Worm (Caenorhabditis elegans) whole organism, late embryonic: ENCODE measurements around the gene rgs-2.

Source experiments
- F13H6.1 ChIP-seq: sonication (generic microtip); optimal IDR thresholded peaks from 2 replicates; lab custom pipeline; 2016; ENCODE audit warnings: missing genetic modification characterization, missing compliant biosample characterization
- K09A11.1 ChIP-seq: sonication (generic microtip); optimal IDR thresholded peaks from 2 replicates; lab custom pipeline; 2017; ENCODE audit warnings: antibody characterized with exemption, mild to moderate bottlenecking, missing genetic modification characterization, missing compliant biosample characterization; ENCODE audit not compliant: insufficient read depth
- ahr-1 ChIP-seq: sonication (generic microtip); optimal IDR thresholded peaks from 2 replicates; lab custom pipeline; 2016; ENCODE audit warnings: missing genetic modification characterization, missing compliant biosample characterization
- ama-1 ChIP-seq: fragments of 150-350 bp; optimal IDR thresholded peaks from 2 replicates; lab custom pipeline; 2014
- ceh-14 ChIP-seq: sonication (generic microtip); optimal IDR thresholded peaks from 2 replicates; lab custom pipeline; 2016; ENCODE audit warnings: missing genotype, missing genetic modification characterization, missing compliant biosample characterization
- ceh-18 ChIP-seq: sonication (generic microtip); optimal IDR thresholded peaks from 2 replicates; lab custom pipeline; 2016; ENCODE audit warnings: missing genetic modification characterization, missing compliant biosample characterization
- ceh-22 ChIP-seq: sonication (generic microtip); optimal IDR thresholded peaks from 2 replicates; lab custom pipeline; 2017; ENCODE audit warnings: missing biosample characterization, missing genetic modification characterization
- ceh-30 ChIP-seq: fragments of 150-350 bp; optimal IDR thresholded peaks from 2 replicates; lab custom pipeline; 2014; ENCODE audit warnings: missing biosample characterization, missing genetic modification characterization
- ceh-48 ChIP-seq: sonication (generic microtip); optimal IDR thresholded peaks from 2 replicates; lab custom pipeline; 2016; ENCODE audit warnings: missing genetic modification characterization, inconsistent platforms, missing compliant biosample characterization
- che-1 ChIP-seq: sonication (generic microtip); optimal IDR thresholded peaks from 2 replicates; lab custom pipeline; 2016; ENCODE audit warnings: mild to moderate bottlenecking, missing genetic modification characterization, missing compliant biosample characterization
- ets-4 ChIP-seq: sonication (generic microtip); optimal IDR thresholded peaks from 2 replicates; lab custom pipeline; 2016; ENCODE audit warnings: missing genetic modification characterization, missing compliant biosample characterization
- eyg-1 ChIP-seq: sonication (generic microtip); optimal IDR thresholded peaks from 2 replicates; lab custom pipeline; 2016; ENCODE audit warnings: missing genotype, missing genetic modification characterization, missing compliant biosample characterization
- fkh-6 ChIP-seq: sonication (generic microtip); optimal IDR thresholded peaks from 2 replicates; lab custom pipeline; 2016; ENCODE audit warnings: missing genetic modification characterization, missing compliant biosample characterization
- hlh-13 ChIP-seq: fragments of 200-800 bp; sonication (Bioruptor generic); optimal IDR thresholded peaks from 2 replicates; lab custom pipeline; 2018; ENCODE audit warnings: mild to moderate bottlenecking, missing genetic modification characterization, missing compliant biosample characterization
- hlh-15 ChIP-seq: sonication (generic microtip); optimal IDR thresholded peaks from 2 replicates; lab custom pipeline; 2016; ENCODE audit warnings: missing genetic modification characterization, missing compliant biosample characterization
- hlh-30 ChIP-seq: sonication (generic microtip); optimal IDR thresholded peaks from 2 replicates; lab custom pipeline; 2017; ENCODE audit warnings: antibody characterized with exemption, missing genetic modification characterization, missing compliant biosample characterization; ENCODE audit not compliant: insufficient read depth
- hlh-6 ChIP-seq: sonication (generic microtip); optimal IDR thresholded peaks from 2 replicates; lab custom pipeline; 2016; ENCODE audit warnings: missing genotype, missing genetic modification characterization, missing compliant biosample characterization
- lim-6 ChIP-seq: sonication (generic microtip); optimal IDR thresholded peaks from 2 replicates; lab custom pipeline; 2016; ENCODE audit warnings: missing genetic modification characterization, missing compliant biosample characterization
- lin-11 ChIP-seq: fragments of 200-800 bp; sonication (Bioruptor generic); optimal IDR thresholded peaks from 2 replicates; lab custom pipeline; 2018; ENCODE audit warnings: mild to moderate bottlenecking, missing genetic modification characterization, missing compliant biosample characterization
- madf-2 ChIP-seq: sonication (generic microtip); optimal IDR thresholded peaks from 2 replicates; lab custom pipeline; 2017; ENCODE audit warnings: missing genetic modification characterization, missing compliant biosample characterization
- nhr-11 ChIP-seq: fragments of 150-350 bp; optimal IDR thresholded peaks from 2 replicates; lab custom pipeline; 2014; ENCODE audit warnings: missing biosample characterization, missing genetic modification characterization
- nhr-232 ChIP-seq: sonication (generic microtip); optimal IDR thresholded peaks from 2 replicates; lab custom pipeline; 2016; ENCODE audit warnings: missing genetic modification characterization, missing compliant biosample characterization
- npax-4 ChIP-seq: sonication (generic microtip); optimal IDR thresholded peaks from 2 replicates; lab custom pipeline; 2016; ENCODE audit warnings: missing genetic modification characterization, missing compliant biosample characterization
- pat-9 ChIP-seq: fragments of 200-800 bp; sonication (Bioruptor generic); optimal IDR thresholded peaks from 2 replicates; lab custom pipeline; 2018; ENCODE audit warnings: mild to moderate bottlenecking, missing genetic modification characterization, moderate library complexity, missing compliant biosample characterization
- pax-1 ChIP-seq: fragments of 150-350 bp; optimal IDR thresholded peaks from 2 replicates; lab custom pipeline; 2014; ENCODE audit warnings: missing biosample characterization, missing genetic modification characterization
- pha-2 ChIP-seq: sonication (generic microtip); optimal IDR thresholded peaks from 2 replicates; lab custom pipeline; 2017; ENCODE audit warnings: mild to moderate bottlenecking, missing genetic modification characterization, missing compliant biosample characterization
- ref-2 ChIP-seq: sonication (generic microtip); optimal IDR thresholded peaks from 2 replicates; lab custom pipeline; 2016; ENCODE audit warnings: missing genetic modification characterization, missing compliant biosample characterization
- rnt-1 ChIP-seq: sonication (generic microtip); optimal IDR thresholded peaks from 2 replicates; lab custom pipeline; 2016; ENCODE audit warnings: missing genetic modification characterization, missing compliant biosample characterization
- sdc-2 ChIP-seq: sonication (generic microtip); optimal IDR thresholded peaks from 2 replicates; lab custom pipeline; 2016; ENCODE audit warnings: missing genotype, missing genetic modification characterization, missing compliant biosample characterization
- tbx-2 ChIP-seq: sonication (generic microtip); optimal IDR thresholded peaks from 2 replicates; lab custom pipeline; 2016; ENCODE audit warnings: missing genetic modification characterization, missing compliant biosample characterization
- tbx-7 ChIP-seq: sonication (generic microtip); optimal IDR thresholded peaks from 2 replicates; lab custom pipeline; 2016; ENCODE audit warnings: missing genotype, missing genetic modification characterization, missing compliant biosample characterization
- unc-3 ChIP-seq, 2 experiments: fragments of 200-800 bp in 1 of 2; sonication (Bioruptor generic) in 1 of 2; sonication (generic microtip) in 1 of 2; conservative IDR thresholded peaks in 1 of 2; optimal IDR thresholded peaks in 1 of 2; 2 replicates each; pipeline versions ENCODE4 v1.3.6 to Lab custom; 2016 to 2022; ENCODE audit warnings: missing compliant biosample characterization in 2 of 2, missing genetic modification characterization in 2 of 2, missing genetic modification reagents in 1 of 2
- unc-42 ChIP-seq: sonication (generic microtip); optimal IDR thresholded peaks from 2 replicates; lab custom pipeline; 2016; ENCODE audit warnings: missing genotype, missing genetic modification characterization, missing compliant biosample characterization

The rgs-2 gene

ce11 chrX:12701963-12702362, 10.5 kb upstream of the rgs-2 start, which contains the start of gene nhr-214:
TSS of gene nhr-214 (minus strand) at chrX:12702063.
- TF ChIP-seq unc-3 (GFP tag; conservative IDR thresholded peaks at IDR 0.05; lab: Robert Waterston, UW) (no peak), unc-3 (tag; optimal IDR thresholded peaks at IDR 0.05; lab: Kevin White, UChicago) (no peak)

DNA sequence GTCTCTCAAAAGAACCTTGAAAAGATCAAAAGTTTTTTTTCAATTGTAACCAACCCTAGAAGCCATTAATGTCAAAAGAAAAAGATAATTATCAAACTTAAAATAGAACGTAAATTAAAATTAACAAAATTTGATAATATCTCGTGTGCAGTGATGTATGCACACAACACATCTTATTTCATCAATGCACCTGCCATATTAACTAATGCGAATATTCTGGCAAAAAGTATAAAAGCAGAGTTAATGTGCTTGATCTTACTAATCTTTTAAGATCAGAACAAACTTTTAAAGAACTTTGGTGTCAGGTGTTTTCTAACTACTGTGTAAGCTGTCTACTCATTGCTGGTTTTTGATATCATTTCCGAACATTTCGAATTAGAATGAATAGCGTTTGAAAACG, 9.7 kb upstream of the rgs-2 start:
- TF ChIP-seq ref-2 (no peak), hlh-6 (tag; lab: Kevin White, UChicago) (no peak), npax-4 (tag; lab: Kevin White, UChicago) (no peak), ets-4 (tag; lab: Kevin White, UChicago) (no peak), K09A11.1 (tag; lab: Kevin White, UChicago) (no peak), madf-2 (no peak), nhr-11 (tag; lab: Kevin White, UChicago) (no peak), F13H6.1 (no peak)

- TF ChIP-seq ahr-1 (tag; lab: Kevin White, UChicago) (no peak), fkh-6 (tag; lab: Kevin White, UChicago) (no peak), eyg-1 (tag; lab: Kevin White, UChicago) (no peak), unc-42 (tag; lab: Kevin White, UChicago) (no peak), ceh-48 (no peak), madf-2 (no peak), nhr-232 (tag; lab: Kevin White, UChicago) (no peak), lim-6 (no peak), tbx-2 (tag; lab: Kevin White, UChicago) (no peak), hlh-15 (no peak), pax-1 (no peak), sdc-2 (tag; lab: Kevin White, UChicago) (no peak), pha-2 (tag; lab: Kevin White, UChicago) (no peak), tbx-7 (tag; lab: Kevin White, UChicago) (no peak), lin-11 (tag; lab: Kevin White, UChicago) (no peak), hlh-6 (tag; lab: Kevin White, UChicago) (no peak), ceh-18 (no peak)
- TF ChIP-seq, all 69 proteins: peak for 0
These were observed 7.7 kb upstream of the rgs-2 start, which contains the start of gene nhr-272 for ce11 chrX:12704721-12705120. TSS of gene nhr-272 (minus strand) at chrX:12704821.

DNA sequence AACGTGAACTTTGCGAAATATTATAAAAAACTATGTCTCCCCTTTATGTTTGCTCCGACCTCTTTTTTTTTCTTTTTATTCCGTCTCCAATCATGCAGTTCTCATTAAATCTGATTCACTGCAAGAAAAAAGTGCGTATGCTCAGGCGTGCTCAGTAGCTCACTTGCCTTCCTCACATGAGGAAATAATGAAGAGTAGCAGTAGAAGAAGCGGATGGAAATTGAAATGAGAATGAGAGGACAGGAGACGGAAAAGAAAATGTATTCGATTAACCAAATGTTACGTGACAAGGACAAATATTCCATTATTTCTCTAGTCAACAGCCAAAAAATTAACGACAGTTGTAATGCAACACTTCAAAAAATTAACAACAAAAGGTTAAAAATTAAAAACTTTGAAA, 561 bp downstream of the rgs-2 start:
- TF ChIP-seq ceh-14 (tag; lab: Kevin White, UChicago) (no peak), unc-42 (tag; lab: Kevin White, UChicago) (peak; percentile 57)

ce11 chrX:12721429-12721828, 9.0 kb downstream of the rgs-2 start:
- TF ChIP-seq ceh-18: no peak
- TF ChIP-seq pax-1: no peak
- no peak for TF ChIP-seq ref-2
- TF ChIP-seq che-1: no peak
- TF ChIP-seq hlh-13: no peak
- no peak for TF ChIP-seq pat-9 (tag; lab: Kevin White, UChicago)
- no peak for TF ChIP-seq hlh-6 (tag; lab: Kevin White, UChicago)
- no peak for TF ChIP-seq ama-1
- no peak for TF ChIP-seq fkh-6 (tag; lab: Kevin White, UChicago)
- TF ChIP-seq unc-3 (GFP tag; conservative IDR thresholded peaks at IDR 0.05; lab: Robert Waterston, UW): no peak
- no peak for TF ChIP-seq unc-3 (tag; optimal IDR thresholded peaks at IDR 0.05; lab: Kevin White, UChicago)

ce11 chrX:12726129-12726528, 13.7 kb downstream of the rgs-2 start:
- TF ChIP-seq ceh-22 (tag; lab: Kevin White, UChicago): no peak
- TF ChIP-seq unc-3 (GFP tag; conservative IDR thresholded peaks at IDR 0.05; lab: Robert Waterston, UW): no peak
- TF ChIP-seq unc-3 (tag; optimal IDR thresholded peaks at IDR 0.05; lab: Kevin White, UChicago): no peak
- no peak for TF ChIP-seq ceh-30 (tag; lab: Kevin White, UChicago)
- TF ChIP-seq pat-9 (tag; lab: Kevin White, UChicago): no peak
- TF ChIP-seq ref-2: no peak
- no peak for TF ChIP-seq rnt-1 (tag; lab: Kevin White, UChicago)
- no peak for TF ChIP-seq hlh-30 (tag; lab: Kevin White, UChicago)
